Fruit fly (Drosophila melanogaster) whole organism, embryonic: Measurements from ENCODE around the gene Rbf2.
A peak's percentile ranks its signal among the peaks of the same experiment; 100 is the strongest.

Experiments used
- Bgb ChIP-seq: fragments of 200-800 bp; sonication (Bioruptor generic); IDR thresholded peaks from 2 replicates; pipeline ENCODE4 v1.3.6; 2022; ENCODE audit warnings: missing biosample characterization, missing genetic modification characterization; ENCODE audit not compliant: partially characterized antibody
- CG10543 ChIP-seq: fragments of 200-800 bp; sonication (Bioruptor generic); optimal IDR thresholded peaks from 3 replicates; lab custom pipeline; 2017; ENCODE audit warnings: missing biosample characterization, mild to moderate bottlenecking, missing genetic modification characterization, moderate library complexity
- CG11093 ChIP-seq: fragments of 200-800 bp; sonication (Bioruptor generic); IDR thresholded peaks from 3 replicates; pipeline ENCODE4 v1.3.6; 2022; ENCODE audit warnings: missing biosample characterization, missing genetic modification characterization
- CG11696 ChIP-seq: fragments of 200-800 bp; sonication (Bioruptor generic); IDR thresholded peaks from 2 replicates; pipeline ENCODE4 v1.3.6; 2022; ENCODE audit warnings: missing biosample characterization, missing genetic modification characterization
- CG12299 ChIP-seq: fragments of 200-800 bp; sonication (Bioruptor generic); optimal IDR thresholded peaks from 2 replicates; lab custom pipeline; 2018; ENCODE audit warnings: missing biosample characterization, mild to moderate bottlenecking, missing genetic modification characterization
- CG12659 ChIP-seq: fragments of 200-800 bp; sonication (Bioruptor generic); optimal IDR thresholded peaks from 3 replicates; lab custom pipeline; 2017; ENCODE audit warnings: mild to moderate bottlenecking, missing biosample characterization, missing genetic modification reagents, missing genetic modification characterization
- CG12942 ChIP-seq: fragments of 200-800 bp; sonication (Bioruptor generic); optimal IDR thresholded peaks from 3 replicates; lab custom pipeline; 2016; ENCODE audit warnings: missing biosample characterization, missing genetic modification characterization
- CG14667 ChIP-seq: fragments of 200-800 bp; sonication (Bioruptor generic); IDR thresholded peaks from 2 replicates; pipeline ENCODE4 v1.3.6; 2022; ENCODE audit warnings: missing biosample characterization, missing genetic modification characterization
- CG15696 ChIP-seq: fragments of 200-800 bp; sonication (Bioruptor generic); optimal IDR thresholded peaks from 2 replicates; lab custom pipeline; 2019; ENCODE audit warnings: missing biosample characterization, mild to moderate bottlenecking, missing genetic modification characterization, moderate library complexity
- CG16863 ChIP-seq: fragments of 200-800 bp; sonication (Bioruptor generic); optimal IDR thresholded peaks from 3 replicates; lab custom pipeline; 2016; ENCODE audit warnings: missing biosample characterization, missing genetic modification characterization
- CG3065 ChIP-seq: fragments of 200-800 bp; sonication (Bioruptor generic); optimal IDR thresholded peaks from 2 replicates; lab custom pipeline; 2016; ENCODE audit warnings: missing biosample characterization, missing genetic modification characterization
- CG32532 ChIP-seq: fragments of 200-800 bp; sonication (Bioruptor generic); IDR thresholded peaks from 2 replicates; pipeline ENCODE4 v1.3.6; 2022; ENCODE audit warnings: missing biosample characterization, missing genetic modification characterization
- CG42726 ChIP-seq: fragments of 200-800 bp; sonication (Bioruptor generic); IDR thresholded peaks from 2 replicates; pipeline ENCODE4 v1.3.6; 2022; ENCODE audit warnings: missing biosample characterization, missing genetic modification characterization; ENCODE audit not compliant: partially characterized antibody
- CG4282 ChIP-seq: fragments of 200-800 bp; sonication (Bioruptor generic); optimal IDR thresholded peaks from 2 replicates; lab custom pipeline; 2016; ENCODE audit warnings: missing biosample characterization, missing genetic modification characterization
- CG4328 ChIP-seq: fragments of 200-800 bp; sonication (Bioruptor generic); optimal IDR thresholded peaks from 3 replicates; lab custom pipeline; 2017; ENCODE audit warnings: missing biosample characterization, missing genetic modification reagents, missing genetic modification characterization
- CG4360 ChIP-seq: fragments of 200-800 bp; sonication (Bioruptor generic); IDR thresholded peaks from 2 replicates; pipeline ENCODE4 v1.3.6; 2022; ENCODE audit warnings: missing biosample characterization, missing genetic modification characterization
- CG7556 ChIP-seq: fragments of 200-800 bp; sonication (Bioruptor generic); optimal IDR thresholded peaks from 2 replicates; lab custom pipeline; 2017; ENCODE audit warnings: missing biosample characterization, mild to moderate bottlenecking, missing genetic modification characterization
- CG8388 ChIP-seq: fragments of 200-800 bp; sonication (Bioruptor generic); optimal IDR thresholded peaks from 2 replicates; lab custom pipeline; 2019; ENCODE audit warnings: missing biosample characterization, mild to moderate bottlenecking, missing genetic modification characterization, moderate library complexity
- CG8944 ChIP-seq: fragments of 200-800 bp; sonication (Bioruptor generic); optimal IDR thresholded peaks from 3 replicates; lab custom pipeline; 2016; ENCODE audit warnings: missing biosample characterization, missing genetic modification characterization
- Chrac-16 ChIP-seq: fragments of 200-800 bp; sonication (Bioruptor generic); optimal IDR thresholded peaks from 3 replicates; lab custom pipeline; 2016; ENCODE audit warnings: missing biosample characterization, missing genetic modification characterization
- D ChIP-seq, 2 experiments: fragments of 200-800 bp in 1 of 2; fragments of >200 bp in 1 of 2; sonication (Bioruptor generic) in 1 of 2; optimal IDR thresholded peaks; 2 replicates in 1 of 2; 3 replicates in 1 of 2; lab custom pipeline; 2017; ENCODE audit warnings: mild to moderate bottlenecking in 1 of 2, missing biosample characterization in 1 of 2, missing genetic modification characterization in 1 of 2, missing genetic modification reagents in 1 of 2
- ERR ChIP-seq: fragments of 200-800 bp; sonication (Bioruptor generic); optimal IDR thresholded peaks from 2 replicates; lab custom pipeline; 2016; ENCODE audit warnings: missing biosample characterization, missing genetic modification characterization
- Elba2 ChIP-seq: fragments of 200-800 bp; sonication (Bioruptor generic); optimal IDR thresholded peaks from 3 replicates; lab custom pipeline; 2016; ENCODE audit warnings: missing biosample characterization, missing genetic modification characterization
- Fer1 ChIP-seq: fragments of 200-800 bp; sonication (Bioruptor generic); optimal IDR thresholded peaks from 2 replicates; lab custom pipeline; 2017; ENCODE audit warnings: missing biosample characterization, mild to moderate bottlenecking, missing genetic modification characterization
- HLH54F ChIP-seq: fragments of 200-800 bp; sonication (Bioruptor generic); optimal IDR thresholded peaks from 3 replicates; lab custom pipeline; 2016; ENCODE audit warnings: missing biosample characterization, missing genetic modification characterization
- Med ChIP-seq: fragments of 200-800 bp; sonication (Bioruptor generic); peaks from one replicate; lab custom pipeline; 2016; ENCODE audit warnings: missing biosample characterization, missing genetic modification characterization, mild to moderate bottlenecking, inconsistent platforms, moderate library complexity
- Meics ChIP-seq: fragments of 200-800 bp; sonication (Bioruptor generic); optimal IDR thresholded peaks from 2 replicates; lab custom pipeline; 2017; ENCODE audit warnings: missing biosample characterization, mild to moderate bottlenecking, missing genetic modification characterization
- Nf-YC ChIP-seq: fragments of 200-800 bp; optimal IDR thresholded peaks from 3 replicates; lab custom pipeline; 2019; ENCODE audit warnings: missing biosample characterization, mild to moderate bottlenecking, missing genetic modification characterization, moderate library complexity
- Optix ChIP-seq: fragments of 200-800 bp; sonication (Bioruptor generic); IDR thresholded peaks from 3 replicates; pipeline ENCODE4 v1.3.6; 2022; ENCODE audit warnings: missing biosample characterization, missing genetic modification characterization
- Scr ChIP-seq: fragments of 200-800 bp; sonication (Bioruptor generic); IDR thresholded peaks from 2 replicates; pipeline ENCODE4 v1.3.6; 2022; ENCODE audit warnings: missing biosample characterization, missing genetic modification characterization; ENCODE audit not compliant: partially characterized antibody
- amos ChIP-seq: fragments of 200-800 bp; sonication (Bioruptor generic); IDR thresholded peaks from 2 replicates; pipeline ENCODE4 v1.3.6; 2022; ENCODE audit warnings: missing biosample characterization, missing genetic modification characterization; ENCODE audit not compliant: partially characterized antibody
- cad ChIP-seq: fragments of >200 bp; optimal IDR thresholded peaks from 2 replicates; lab custom pipeline; 2017; ENCODE audit warnings: missing biosample characterization, missing genetic modification characterization
- eve ChIP-seq, 2 experiments: fragments of >200 bp; optimal IDR thresholded peaks; 2 replicates each; lab custom pipeline; 2017; ENCODE audit warnings: missing biosample characterization in 2 of 2, missing genetic modification characterization in 2 of 2
- fd64A ChIP-seq: fragments of 200-800 bp; sonication (Bioruptor generic); optimal IDR thresholded peaks from 3 replicates; lab custom pipeline; 2018; ENCODE audit warnings: missing biosample characterization, mild to moderate bottlenecking, missing genetic modification characterization
- grn ChIP-seq: fragments of 200-800 bp; sonication (Bioruptor generic); optimal IDR thresholded peaks from 3 replicates; lab custom pipeline; 2017; ENCODE audit warnings: missing biosample characterization, missing genetic modification characterization
- gsb ChIP-seq: fragments of 200-800 bp; sonication (Bioruptor generic); IDR thresholded peaks from 2 replicates; pipeline ENCODE4 v1.3.6; 2022; ENCODE audit warnings: missing biosample characterization, missing genetic modification characterization
- insv ChIP-seq, 2 experiments: fragments of 200-800 bp; sonication (Bioruptor generic); optimal IDR thresholded peaks; 3 replicates each; lab custom pipeline; 2016 to 2018; ENCODE audit warnings: missing biosample characterization in 2 of 2, missing genetic modification characterization in 2 of 2
- ken ChIP-seq: fragments of 200-800 bp; sonication (Bioruptor generic); IDR thresholded peaks from 3 replicates; pipeline ENCODE4 v1.3.6; 2022; ENCODE audit warnings: missing biosample characterization, missing genetic modification characterization
- lab ChIP-seq: fragments of 200-800 bp; sonication (Bioruptor generic); optimal IDR thresholded peaks from 3 replicates; lab custom pipeline; 2017; ENCODE audit warnings: missing biosample characterization, missing genetic modification characterization, mild to moderate bottlenecking, moderate library complexity, missing genetic modification reagents
- lilli ChIP-seq: fragments of 200-800 bp; sonication (Bioruptor generic); optimal IDR thresholded peaks from 3 replicates; lab custom pipeline; 2016; ENCODE audit warnings: missing biosample characterization, missing genetic modification characterization
- mirr ChIP-seq: fragments of 200-800 bp; sonication (Bioruptor generic); optimal IDR thresholded peaks from 3 replicates; lab custom pipeline; 2018; ENCODE audit warnings: missing biosample characterization, mild to moderate bottlenecking, missing genetic modification characterization
- nerfin-1 ChIP-seq: fragments of 200-800 bp; sonication (Bioruptor generic); optimal IDR thresholded peaks from 3 replicates; lab custom pipeline; 2019; ENCODE audit warnings: missing biosample characterization, mild to moderate bottlenecking, missing genetic modification characterization, moderate library complexity
- prd ChIP-seq, 3 experiments: fragments of >200 bp in 2 of 3; fragments of 200-800 bp in 1 of 3; sonication (Bioruptor generic) in 1 of 3; optimal IDR thresholded peaks in 2 of 3; IDR thresholded peaks in 1 of 3; 2 replicates in 2 of 3; 3 replicates in 1 of 3; pipeline versions ENCODE4 v1.3.6 to Lab custom; 2017 to 2022; ENCODE audit warnings: missing biosample characterization in 1 of 3, missing genetic modification characterization in 1 of 3
- pros ChIP-seq: fragments of 200-800 bp; sonication (Bioruptor generic); optimal IDR thresholded peaks from 3 replicates; lab custom pipeline; 2019; ENCODE audit warnings: missing biosample characterization, mild to moderate bottlenecking, missing genetic modification characterization, moderate library complexity
- repo ChIP-seq: fragments of 200-800 bp; sonication (Bioruptor generic); optimal IDR thresholded peaks from 2 replicates; lab custom pipeline; 2016; ENCODE audit warnings: missing biosample characterization, missing genetic modification characterization
- stwl ChIP-seq: fragments of 200-800 bp; sonication (Bioruptor generic); optimal IDR thresholded peaks from 3 replicates; lab custom pipeline; 2018; ENCODE audit warnings: missing biosample characterization, mild to moderate bottlenecking, missing genetic modification characterization, moderate library complexity
- tna ChIP-seq: fragments of 200-800 bp; sonication (Bioruptor generic); IDR thresholded peaks from 2 replicates; pipeline ENCODE4 v1.3.6; 2022; ENCODE audit warnings: missing biosample characterization, missing genetic modification characterization; ENCODE audit not compliant: partially characterized antibody
- unpg ChIP-seq: fragments of 200-800 bp; sonication (Bioruptor generic); optimal IDR thresholded peaks from 3 replicates; lab custom pipeline; 2018; ENCODE audit warnings: missing biosample characterization, mild to moderate bottlenecking, missing genetic modification characterization, moderate library complexity
- yki ChIP-seq: fragments of >200 bp; optimal IDR thresholded peaks from 3 replicates; lab custom pipeline; 2018
- zf30C ChIP-seq: fragments of 200-800 bp; sonication (Bioruptor generic); optimal IDR thresholded peaks from 3 replicates; lab custom pipeline; 2018; ENCODE audit warnings: missing biosample characterization, mild to moderate bottlenecking, missing genetic modification characterization

Rbf2 gene

dm6 chr3R:15965169-15965568, at the start of gene Rbf2, which contains the start of gene CG32856 (continued):
- TF ChIP-seq CG4360 (GFP tag; lab: Robert Waterston, UW) (no peak), unpg (peak; percentile 93), CG10543 (no peak), cad (no peak), gsb (GFP tag; lab: Robert Waterston, UW) (no peak), Nf-YC (tag; lab: Kevin White, UChicago) (peak; percentile 11), CG42726 (GFP tag; lab: Robert Waterston, UW) (peak; percentile 62; the same call in 1 of the 2 replicates), D (optimal IDR thresholded peaks at IDR 0.05; lab: Kevin White, UChicago) (no peak), D (GFP tag; optimal IDR thresholded peaks at IDR 0.05; lab: Kevin White, UChicago) (no peak), stwl (tag; lab: Kevin White, UChicago) (peak; percentile 82), eve (GFP tag; optimal IDR thresholded peaks at IDR 0.05; lab: Kevin White, UChicago) (no peak), repo (GFP tag; lab: Kevin White, UChicago) (no peak), CG12659 (GFP tag; lab: Kevin White, UChicago) (peak; percentile 90), CG15696 (tag; lab: Kevin White, UChicago) (no peak), grn (no peak), Scr (peak; percentile 78), CG16863 (GFP tag; lab: Kevin White, UChicago) (peak; percentile 75), CG11696 (GFP tag; lab: Robert Waterston, UW) (no peak), zf30C (GFP tag; lab: Kevin White, UChicago) (no peak), CG7556 (GFP tag; lab: Kevin White, UChicago) (peak; percentile 74), CG14667 (GFP tag; lab: Robert Waterston, UW) (no peak; the same call in 1 of the 2 replicates), CG12299 (tag; lab: Kevin White, UChicago) (peak; percentile 88), Med (peak; percentile 95), CG12942 (peak; percentile 80), lab (GFP tag; lab: Kevin White, UChicago) (no peak), yki (lab: Kevin White, UChicago) (no peak), tna (peak; percentile 90), ken (no peak; the same call in 1 of the 3 replicates), insv (GFP tag; optimal IDR thresholded peaks at IDR 0.05; lab: Kevin White, UChicago) (peak in 1 of 2 experiments; percentile 39), ERR (peak; percentile 56), Optix (no peak), lilli (GFP tag; lab: Kevin White, UChicago) (peak; percentile 88), CG3065 (peak; percentile 34), nerfin-1 (tag; lab: Kevin White, UChicago) (peak; percentile 75), Meics (peak; percentile 67), pros (GFP tag; lab: Kevin White, UChicago) (no peak), CG8944 (GFP tag; lab: Kevin White, UChicago) (peak; percentile 16), CG4282 (GFP tag; lab: Kevin White, UChicago) (no peak), amos (GFP tag; lab: Robert Waterston, UW) (peak; percentile 75), Fer1 (GFP tag; lab: Kevin White, UChicago) (peak; percentile 16), CG4328 (GFP tag; lab: Kevin White, UChicago) (no peak), mirr (GFP tag; lab: Kevin White, UChicago) (no peak), HLH54F (GFP tag; lab: Kevin White, UChicago) (peak; percentile 85), CG11093 (GFP tag; lab: Robert Waterston, UW) (no peak), Elba2 (GFP tag; lab: Kevin White, UChicago) (peak; percentile 61), CG8388 (peak; percentile 79), fd64A (GFP tag; lab: Kevin White, UChicago) (no peak), prd (optimal IDR thresholded peaks at IDR 0.05; lab: Kevin White, UChicago) (no peak), prd (GFP tag; IDR thresholded peaks at IDR 0.05; lab: Robert Waterston, UW) (no peak; the same call in 1 of the 3 replicates), Chrac-16 (GFP tag; lab: Kevin White, UChicago) (peak; percentile 86), CG32532 (GFP tag; lab: Robert Waterston, UW) (no peak), Bgb (GFP tag; lab: Robert Waterston, UW) (peak; percentile 84)
